Fruit fly (Drosophila melanogaster): ENCODE measurements around the gene CG13055.

The CG13055 gene

dm6 chr3L:16279171-16279570 is 27.0 kb upstream of the CG13055 start, which contains the start of gene CG13050:
Gene CG13050 (minus strand): TSS chr3L:16279271.
- TF ChIP-seq CG5204 (GFP tag; optimal IDR thresholded peaks at IDR 0.05) (no peak), ovo (GFP tag; optimal IDR thresholded peaks at IDR 0.05) (no peak), CG1620 (GFP tag; optimal IDR thresholded peaks at IDR 0.05) (no peak), Clk (GFP tag; optimal IDR thresholded peaks at IDR 0.05) (no peak), kay (GFP tag; ENCODE audit: borderline replicate concordance) (no peak), CG11617 (GFP tag; optimal IDR thresholded peaks at IDR 0.05) (no peak), Mnt (GFP tag; optimal IDR thresholded peaks at IDR 0.05) (no peak), CG7045 (GFP tag; optimal IDR thresholded peaks at IDR 0.05) (no peak), CG12768 (GFP tag; optimal IDR thresholded peaks at IDR 0.05) (no peak), pad (GFP tag; optimal IDR thresholded peaks at IDR 0.05) (no peak), tj (GFP tag; optimal IDR thresholded peaks at IDR 0.05) (no peak), toe (GFP tag; optimal IDR thresholded peaks at IDR 0.05) (no peak), cnc (optimal IDR thresholded peaks at IDR 0.05) (no peak)

dm6 chr3L:16277135-16277534 is 25.0 kb upstream of the CG13055 start, which contains the start of gene CG13065:
Gene CG13065 (plus strand): TSS chr3L:16277435.
- no peak for TF ChIP-seq Clk (GFP tag; optimal IDR thresholded peaks at IDR 0.05)
- TF ChIP-seq CG33017 (tag; optimal IDR thresholded peaks at IDR 0.05), result no peak
- no peak for TF ChIP-seq toe (GFP tag; optimal IDR thresholded peaks at IDR 0.05)
- no peak for TF ChIP-seq Crg-1 (GFP tag; optimal IDR thresholded peaks at IDR 0.05)
- TF ChIP-seq CG14711 (tag; optimal IDR thresholded peaks at IDR 0.05), result no peak
- TF ChIP-seq CG1620 (GFP tag; optimal IDR thresholded peaks at IDR 0.05), result no peak
- no peak for TF ChIP-seq bab1 (GFP tag; optimal IDR thresholded peaks at IDR 0.05)
- no peak for TF ChIP-seq CG7101 (tag; optimal IDR thresholded peaks at IDR 0.05)
- TF ChIP-seq cnc (optimal IDR thresholded peaks at IDR 0.05), result no peak
- TF ChIP-seq pad (GFP tag; optimal IDR thresholded peaks at IDR 0.05), result no peak

- TF ChIP-seq cic (GFP tag; optimal IDR thresholded peaks at IDR 0.05) (no peak), cnc (optimal IDR thresholded peaks at IDR 0.05) (no peak), ovo (GFP tag; optimal IDR thresholded peaks at IDR 0.05) (no peak), bab1 (GFP tag; optimal IDR thresholded peaks at IDR 0.05) (no peak)
Observed at dm6 chr3L:16275391-16276017, 23.3 kb upstream of the CG13055 start.

- TF ChIP-seq Mnt (GFP tag; optimal IDR thresholded peaks at IDR 0.05) (no peak), CG33017 (tag; optimal IDR thresholded peaks at IDR 0.05) (no peak), Hr96 (GFP tag; optimal IDR thresholded peaks at IDR 0.05) (no peak), kay (GFP tag; ENCODE audit: borderline replicate concordance) (no peak), CG7101 (tag; optimal IDR thresholded peaks at IDR 0.05) (no peak), Clk (GFP tag; optimal IDR thresholded peaks at IDR 0.05) (no peak), CG11617 (GFP tag; optimal IDR thresholded peaks at IDR 0.05) (no peak), CG5204 (GFP tag; optimal IDR thresholded peaks at IDR 0.05) (no peak), cic (GFP tag; optimal IDR thresholded peaks at IDR 0.05) (no peak), pad (GFP tag; optimal IDR thresholded peaks at IDR 0.05) (no peak), Crg-1 (GFP tag; optimal IDR thresholded peaks at IDR 0.05) (no peak), cnc (optimal IDR thresholded peaks at IDR 0.05) (no peak), CG1620 (GFP tag; optimal IDR thresholded peaks at IDR 0.05) (no peak), toe (GFP tag; optimal IDR thresholded peaks at IDR 0.05) (no peak), CG12768 (GFP tag; optimal IDR thresholded peaks at IDR 0.05) (no peak), tj (GFP tag; optimal IDR thresholded peaks at IDR 0.05) (no peak), ovo (GFP tag; optimal IDR thresholded peaks at IDR 0.05) (no peak)
Observed at dm6 chr3L:16272338-16272959, 20.3 kb upstream of the CG13055 start, which contains the start of gene CG13066. Gene CG13066 (plus strand): TSS chr3L:16272909.

- TF ChIP-seq Clk (GFP tag; optimal IDR thresholded peaks at IDR 0.05), result no peak
- no peak for TF ChIP-seq CG7045 (GFP tag; optimal IDR thresholded peaks at IDR 0.05)
- no peak for TF ChIP-seq toe (GFP tag; optimal IDR thresholded peaks at IDR 0.05)
- TF ChIP-seq CG14711 (tag; optimal IDR thresholded peaks at IDR 0.05), result no peak
- TF ChIP-seq CG11617 (GFP tag; optimal IDR thresholded peaks at IDR 0.05), result no peak
- TF ChIP-seq cic (GFP tag; optimal IDR thresholded peaks at IDR 0.05), result no peak
- no peak for TF ChIP-seq CG12768 (GFP tag; optimal IDR thresholded peaks at IDR 0.05)
- TF ChIP-seq bab1 (GFP tag; optimal IDR thresholded peaks at IDR 0.05), result no peak
Observed at dm6 chr3L:16270802-16271332, 18.7 kb upstream of the CG13055 start, which contains the start of the genes CG34248 and CG13067. Gene CG34248 (minus strand): TSS chr3L:16270902. Gene CG13067 (plus strand): TSS chr3L:16271282.

- no peak for TF ChIP-seq CG5204 (GFP tag; optimal IDR thresholded peaks at IDR 0.05)
- no peak for TF ChIP-seq CG1620 (GFP tag; optimal IDR thresholded peaks at IDR 0.05)
- no peak for TF ChIP-seq cic (GFP tag; optimal IDR thresholded peaks at IDR 0.05)
- TF ChIP-seq kay (GFP tag; ENCODE audit: borderline replicate concordance), result no peak
- TF ChIP-seq ovo (GFP tag; optimal IDR thresholded peaks at IDR 0.05), result no peak
- no peak for TF ChIP-seq Hr96 (GFP tag; optimal IDR thresholded peaks at IDR 0.05)
Observed at dm6 chr3L:16269092-16269491, 16.9 kb upstream of the CG13055 start, which contains the start of gene CG13068. Gene CG13068 (plus strand): TSS chr3L:16269392.
